Worm (Caenorhabditis elegans) whole organism, young adult: ENCODE measurements around the gene tnt-4.

Experiments
- K12H6.12 ChIP-seq: fragments of 200-800 bp; sonication (Bioruptor generic); optimal IDR thresholded peaks from 2 replicates; lab custom pipeline; 2018; ENCODE audit warnings: mild to moderate bottlenecking, missing genetic modification characterization, missing compliant biosample characterization
- Y53G8AR.9 ChIP-seq: fragments of 200-800 bp; sonication (Bioruptor generic); conservative IDR thresholded peaks from 2 replicates; pipeline ENCODE4 v1.3.6; 2022; ENCODE audit warnings: missing genetic modification reagents, missing genetic modification characterization, missing compliant biosample characterization
- athp-1 ChIP-seq: sonication (generic microtip); optimal IDR thresholded peaks from 2 replicates; lab custom pipeline; 2017; ENCODE audit warnings: mild to moderate bottlenecking, missing genetic modification characterization, missing compliant biosample characterization
- bed-1 ChIP-seq: fragments of 200-800 bp; sonication (Bioruptor generic); IDR thresholded peaks from 2 replicates; pipeline ENCODE4 v1.3.6; 2022; ENCODE audit warnings: missing genetic modification reagents, missing genetic modification characterization, missing compliant biosample characterization
- ceh-27 ChIP-seq: fragments of 200-800 bp; sonication (Bioruptor generic); optimal IDR thresholded peaks from 2 replicates; lab custom pipeline; 2018; ENCODE audit warnings: mild to moderate bottlenecking, missing genetic modification characterization, moderate library complexity, missing compliant biosample characterization
- egl-18 ChIP-seq: fragments of 200-800 bp; sonication (Bioruptor generic); IDR thresholded peaks from 2 replicates; pipeline ENCODE4 v1.3.6; 2022; ENCODE audit warnings: missing genetic modification reagents, missing genetic modification characterization, missing compliant biosample characterization
- egl-44 ChIP-seq: fragments of 200-800 bp; sonication (Bioruptor generic); IDR thresholded peaks from 2 replicates; pipeline ENCODE4 v1.3.6; 2022; ENCODE audit warnings: missing genetic modification reagents, missing genetic modification characterization, missing compliant biosample characterization
- hmg-1.2 ChIP-seq: fragments of 200-800 bp; sonication (Bioruptor generic); IDR thresholded peaks from 2 replicates; pipeline ENCODE4 v1.3.6; 2022; ENCODE audit warnings: missing genetic modification reagents, missing genetic modification characterization, missing compliant biosample characterization
- mcd-1 ChIP-seq: fragments of 200-800 bp; sonication (Bioruptor generic); IDR thresholded peaks from 2 replicates; pipeline ENCODE4 v1.3.6; 2022; ENCODE audit warnings: missing genetic modification reagents, missing genetic modification characterization, missing compliant biosample characterization
- nfya-1 ChIP-seq: sonication (generic microtip); optimal IDR thresholded peaks from 2 replicates; lab custom pipeline; 2017; ENCODE audit warnings: antibody characterized with exemption, missing compliant biosample characterization, missing genetic modification characterization, borderline replicate concordance; ENCODE audit not compliant: insufficient read depth
- pbrm-1 ChIP-seq: fragments of 200-800 bp; sonication (Bioruptor generic); IDR thresholded peaks from 2 replicates; pipeline ENCODE4 v1.3.6; 2022; ENCODE audit warnings: missing genetic modification reagents, missing genetic modification characterization, missing compliant biosample characterization
- sdz-38 ChIP-seq: sonication (generic microtip); optimal IDR thresholded peaks from 2 replicates; lab custom pipeline; 2016; ENCODE audit warnings: missing genotype, missing genetic modification characterization, missing compliant biosample characterization
- somi-1 ChIP-seq: fragments of 200-800 bp; sonication (Bioruptor generic); optimal IDR thresholded peaks from 2 replicates; lab custom pipeline; 2018; ENCODE audit warnings: mild to moderate bottlenecking, missing genetic modification characterization, missing compliant biosample characterization
- zfh-2 ChIP-seq: fragments of 200-800 bp; sonication (Bioruptor generic); conservative IDR thresholded peaks from 2 replicates; pipeline ENCODE4 v1.3.6; 2022; ENCODE audit warnings: missing genetic modification reagents, missing genetic modification characterization, missing compliant biosample characterization
- zim-3 ChIP-seq: sonication (generic microtip); optimal IDR thresholded peaks from 2 replicates; lab custom pipeline; 2017; ENCODE audit warnings: mild to moderate bottlenecking, missing genetic modification characterization, moderate library complexity, missing compliant biosample characterization
- ztf-26 ChIP-seq: sonication (generic microtip); optimal IDR thresholded peaks from 2 replicates; lab custom pipeline; 2017; ENCODE audit warnings: missing genetic modification characterization, missing compliant biosample characterization

Gene tnt-4

DNA sequence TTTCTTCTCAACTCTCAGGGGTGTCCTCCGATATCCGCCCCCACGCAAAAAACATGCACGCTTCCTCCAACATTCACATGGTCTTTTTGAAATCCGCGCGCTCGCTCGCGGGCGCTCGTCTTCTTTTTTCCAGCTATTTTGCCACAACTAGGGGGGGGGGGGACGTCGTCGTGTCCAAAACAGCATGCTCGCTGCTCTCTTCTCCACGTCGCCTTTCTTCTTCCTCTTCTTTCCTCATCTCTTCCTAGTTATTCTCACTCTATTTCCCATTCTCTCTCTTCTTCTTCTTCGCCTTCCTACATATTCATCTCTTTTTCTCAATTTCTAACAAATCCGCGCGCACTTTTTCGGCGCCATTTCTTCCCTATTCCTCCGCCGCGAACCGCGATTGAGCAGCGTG lies 49.3 kb downstream of the tnt-4 start (continued):
- TF ChIP-seq sdz-38 (tag; lab: Kevin White, UChicago) (no peak), bed-1 (no peak), pbrm-1 (no peak), Y53G8AR.9 (GFP tag; lab: Robert Waterston, UW) (no peak), egl-44 (GFP tag; lab: Robert Waterston, UW) (no peak), egl-18 (GFP tag; lab: Robert Waterston, UW) (no peak), K12H6.12 (tag; lab: Kevin White, UChicago) (peak; percentile 61), athp-1 (tag; lab: Kevin White, UChicago) (no peak), nfya-1 (no peak), hmg-1.2 (GFP tag; lab: Robert Waterston, UW) (0 out of 2 replicates have a peak, but pooled peaks have one; percentile 7), ztf-26 (no peak), mcd-1 (GFP tag; lab: Robert Waterston, UW) (peak; percentile 25; the same call in 1 of the 2 replicates)

DNA sequence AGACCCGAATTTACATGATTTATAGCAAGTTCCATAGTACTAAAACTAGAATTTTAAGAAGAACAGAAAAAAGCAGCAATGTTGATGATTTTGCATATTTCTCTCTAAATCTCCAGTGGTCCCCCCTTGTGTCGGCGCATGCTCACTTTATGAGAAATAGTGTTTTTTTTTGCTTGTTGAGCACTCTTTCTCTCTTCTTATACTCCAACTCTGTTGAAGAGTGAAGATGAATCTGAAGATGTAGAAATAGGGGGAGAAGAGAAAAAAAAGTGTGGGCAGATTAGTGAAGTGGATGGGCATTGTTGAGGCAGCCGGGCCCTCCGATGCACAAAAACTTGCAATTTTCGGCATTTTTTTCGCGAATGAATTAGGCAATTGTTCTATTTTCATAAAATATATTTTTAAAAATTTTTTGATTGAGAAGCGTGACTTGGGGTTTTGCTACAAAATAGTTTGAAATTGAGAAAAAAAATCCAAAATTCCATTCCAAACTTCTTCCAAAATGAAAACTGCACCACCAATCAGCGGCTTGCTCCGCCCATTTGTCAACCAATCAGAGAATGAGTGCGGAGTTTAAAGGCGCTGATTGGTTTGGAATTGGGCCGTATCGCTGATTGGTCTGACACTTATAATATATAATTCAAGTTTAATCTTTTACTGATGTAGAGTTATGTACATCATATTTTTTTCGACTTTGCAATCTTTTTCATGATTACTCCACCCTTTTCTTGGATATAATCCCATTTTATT lies 52.1 kb downstream of the tnt-4 start:
- TF ChIP-seq ceh-27 (GFP tag; lab: Kevin White, UChicago) (peak; percentile 12), somi-1 (GFP tag; lab: Kevin White, UChicago) (no peak), zfh-2 (no peak), zim-3 (tag; lab: Kevin White, UChicago) (no peak)
